Worm (Caenorhabditis elegans) whole organism, L4 larva: ENCODE measurements around the gene igcm-4.

Experiments used
- Y105C5A.15 ChIP-seq: fragments of 200-800 bp; sonication (Bioruptor generic); IDR thresholded peaks from 2 replicates; pipeline ENCODE4 v1.3.6; 2022; ENCODE audit warnings: missing genetic modification characterization, missing compliant biosample characterization
- dmd-9 ChIP-seq: fragments of 200-800 bp; sonication (Bioruptor generic); IDR thresholded peaks from 2 replicates; pipeline ENCODE4 v1.3.6; 2022; ENCODE audit warnings: missing genetic modification reagents, missing genetic modification characterization, missing compliant biosample characterization
- mdt-29 ChIP-seq: fragments of 200-800 bp; sonication (Bioruptor generic); IDR thresholded peaks from 2 replicates; pipeline ENCODE4 v1.3.6; 2022; ENCODE audit warnings: missing genetic modification reagents, missing genetic modification characterization, missing compliant biosample characterization
- mep-1 ChIP-seq: fragments of 150-350 bp; sonication (generic microtip); optimal IDR thresholded peaks from 3 replicates; lab custom pipeline; 2014; ENCODE audit warnings: missing biosample characterization, missing genetic modification characterization
- nhr-10 ChIP-seq: fragments of 150-350 bp; optimal IDR thresholded peaks from 2 replicates; lab custom pipeline; 2014; ENCODE audit warnings: missing biosample characterization, missing genetic modification characterization
- pha-4 ChIP-seq, 2 experiments: fragments of 150-350 bp in 1 of 2; fragments of 200-800 bp in 1 of 2; sonication (Bioruptor generic) in 1 of 2; IDR thresholded peaks in 1 of 2; optimal IDR thresholded peaks in 1 of 2; 2 replicates each; pipeline versions ENCODE4 v1.3.6 to Lab custom; 2014 to 2022; ENCODE audit warnings: missing genetic modification characterization in 2 of 2, missing genetic modification reagents in 2 of 2, missing biosample characterization in 1 of 2, missing compliant biosample characterization in 1 of 2
- zag-1 ChIP-seq: fragments of 150-350 bp; optimal IDR thresholded peaks from 2 replicates; lab custom pipeline; 2014; ENCODE audit warnings: missing biosample characterization, missing genetic modification characterization
- zip-2 ChIP-seq: fragments of 150-350 bp; optimal IDR thresholded peaks from 2 replicates; lab custom pipeline; 2014; ENCODE audit warnings: missing biosample characterization, missing genetic modification characterization

DNA sequence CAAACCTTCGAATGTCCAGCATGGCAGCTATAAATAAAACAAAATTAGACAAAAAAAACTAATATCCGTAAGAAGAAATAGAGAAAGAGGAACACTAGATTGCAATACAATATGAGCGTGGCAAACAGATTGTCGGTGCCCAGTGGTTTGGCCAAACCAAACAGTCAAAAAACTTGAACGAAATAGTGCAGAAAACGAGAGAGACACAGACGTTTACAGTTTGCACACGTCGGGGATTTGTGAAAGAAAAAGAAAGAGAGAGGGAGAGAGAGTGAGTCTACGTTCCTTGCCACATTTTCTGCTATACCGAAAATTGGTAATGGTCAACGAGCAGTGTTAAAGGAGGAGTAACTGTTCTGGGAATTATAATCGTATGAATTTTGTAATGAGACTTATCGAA lies 11.0 kb downstream of the igcm-4 start, which contains the start of gene ergi-1:
- TF ChIP-seq nhr-10 (tag; lab: Kevin White, UChicago) (no peak), pha-4 (GFP tag; IDR thresholded peaks at IDR 0.05; lab: Robert Waterston, UW) (no peak), pha-4 (tag; optimal IDR thresholded peaks at IDR 0.05; lab: Kevin White, UChicago) (no peak), zag-1 (tag; lab: Kevin White, UChicago) (no peak), mdt-29 (no peak), Y105C5A.15 (no peak), dmd-9 (no peak), mep-1 (tag; lab: Kevin White, UChicago) (no peak), zip-2 (tag; lab: Kevin White, UChicago) (no peak)
